Worm (Caenorhabditis elegans) whole organism, L3 larva: Measurements from ENCODE around the gene hot-3.

Source experiments
- ama-1 ChIP-seq: fragments of 150-350 bp; optimal IDR thresholded peaks from 2 replicates; lab custom pipeline; 2018
- ceh-82 ChIP-seq: fragments of 150-350 bp; optimal IDR thresholded peaks from 2 replicates; lab custom pipeline; 2014; ENCODE audit warnings: missing biosample characterization, missing genetic modification characterization
- daf-12 ChIP-seq: fragments of 150-350 bp; optimal IDR thresholded peaks from 2 replicates; lab custom pipeline; 2014; ENCODE audit warnings: missing biosample characterization, missing genetic modification reagents, missing genetic modification characterization
- fos-1 ChIP-seq: fragments of 150-350 bp; optimal IDR thresholded peaks from 2 replicates; lab custom pipeline; 2014; ENCODE audit warnings: missing biosample characterization, missing genetic modification characterization
- jun-1 ChIP-seq: fragments of 150-350 bp; optimal IDR thresholded peaks from 2 replicates; lab custom pipeline; 2014; ENCODE audit warnings: missing biosample characterization, missing genetic modification reagents, missing genetic modification characterization
- nfya-1 ChIP-seq: sonication (generic microtip); optimal IDR thresholded peaks from 2 replicates; lab custom pipeline; 2017; ENCODE audit warnings: missing genetic modification characterization, mild to moderate bottlenecking, missing compliant biosample characterization, antibody characterized with exemption, moderate library complexity; ENCODE audit not compliant: insufficient read depth
- nhr-12 ChIP-seq: fragments of 150-350 bp; optimal IDR thresholded peaks from 2 replicates; lab custom pipeline; 2014; ENCODE audit warnings: missing biosample characterization, missing genetic modification characterization
- nhr-76 ChIP-seq: fragments of 150-350 bp; sonication (generic microtip); optimal IDR thresholded peaks from 5 replicates; lab custom pipeline; 2014; ENCODE audit warnings: missing biosample characterization, missing genetic modification characterization
- pha-4 ChIP-seq: fragments of 150-350 bp; optimal IDR thresholded peaks from 2 replicates; lab custom pipeline; 2014; ENCODE audit warnings: missing biosample characterization, missing genetic modification reagents, missing genetic modification characterization
- sea-2 ChIP-seq: fragments of 150-350 bp; sonication (generic microtip); optimal IDR thresholded peaks from 4 replicates; lab custom pipeline; 2014; ENCODE audit warnings: missing biosample characterization, missing genetic modification reagents, missing genetic modification characterization
- unc-62 ChIP-seq: fragments of 150-350 bp; sonication (generic microtip); optimal IDR thresholded peaks from 4 replicates; lab custom pipeline; 2014; ENCODE audit warnings: missing biosample characterization, missing genetic modification reagents, missing genetic modification characterization
- ztf-11 ChIP-seq: fragments of 150-350 bp; optimal IDR thresholded peaks from 2 replicates; lab custom pipeline; 2014; ENCODE audit warnings: missing biosample characterization, missing genetic modification characterization

DNA sequence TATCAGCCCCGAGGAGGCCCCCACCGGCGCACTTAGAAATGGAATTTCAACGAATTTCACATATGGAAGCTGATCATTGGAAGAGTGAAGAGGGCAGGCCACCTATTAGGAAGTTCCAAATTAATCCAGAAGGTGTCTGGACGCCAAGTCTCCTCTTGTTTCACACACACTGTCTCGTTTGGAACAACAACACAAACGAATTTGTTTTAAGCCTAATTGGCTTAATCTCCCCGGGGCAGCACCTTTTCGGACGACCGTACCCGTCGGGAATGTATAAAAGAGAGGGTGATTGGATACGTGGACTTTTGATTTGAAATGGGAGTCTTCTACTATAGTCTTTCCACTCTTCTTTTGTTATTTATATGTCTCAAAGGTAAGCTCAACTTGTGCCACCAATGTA lies 15.8 kb downstream of the hot-3 start, which contains the start of gene mltn-3:
- TF ChIP-seq daf-12 (tag; lab: Kevin White, UChicago) (no peak), ceh-82 (tag; lab: Kevin White, UChicago) (no peak), jun-1 (tag; lab: Kevin White, UChicago) (no peak), nfya-1 (tag; lab: Kevin White, UChicago) (no peak), unc-62 (GFP tag; lab: Kevin White, UChicago) (no peak), ztf-11 (no peak), fos-1 (tag; lab: Kevin White, UChicago) (no peak), nhr-76 (tag; lab: Kevin White, UChicago) (no peak), nhr-12 (tag; lab: Kevin White, UChicago) (no peak), ama-1 (lab: Kevin White, UChicago) (no peak), pha-4 (tag; lab: Kevin White, UChicago) (no peak), sea-2 (no peak)
